Fruit fly (Drosophila melanogaster) whole organism: ENCODE results near the gene Mccc1.

Experiments
- CG8478 ChIP-seq: fragments of >200 bp; optimal IDR thresholded peaks from 2 replicates; lab custom pipeline; 2018; ENCODE audit warnings: inconsistent platforms
- Dll ChIP-seq: fragments of >200 bp; optimal IDR thresholded peaks from 2 replicates; lab custom pipeline; 2017
- EcR ChIP-seq, 2 experiments: fragments of >200 bp; optimal IDR thresholded peaks; 2 replicates each; lab custom pipeline; 2017; ENCODE audit warnings: missing biosample characterization in 2 of 2, missing genetic modification characterization in 2 of 2, missing genetic modification reagents in 2 of 2
- pan ChIP-seq: fragments of >200 bp; optimal IDR thresholded peaks from 2 replicates; lab custom pipeline; 2017
- psq ChIP-seq: fragments of >200 bp; optimal IDR thresholded peaks from 2 replicates; lab custom pipeline; 2017
- usp ChIP-seq: fragments of >200 bp; optimal IDR thresholded peaks from 2 replicates; lab custom pipeline; 2017; ENCODE audit warnings: missing biosample characterization, missing genetic modification characterization, mixed read lengths

The Mccc1 gene

dm6 chr3R:31793664-31794417, at the start of gene Mccc1, which contains the start of gene Acf:
TSS of gene Mccc1 (minus strand) at chr3R:31793907.
TSS of gene Acf (plus strand) at chr3R:31793981.
- TF ChIP-seq usp = no peak
- TF ChIP-seq psq (lab: Kevin White, UChicago) = no peak
- TF ChIP-seq CG8478 (lab: Kevin White, UChicago) = no peak
- TF ChIP-seq pan (lab: Kevin White, UChicago) = no peak
- no peak for TF ChIP-seq Dll (lab: Kevin White, UChicago)
- no peak for TF ChIP-seq EcR (GFP tag; optimal IDR thresholded peaks at IDR 0.05; lab: Kevin White, UChicago)

dm6 chr3R:31826422-31826821, 32.7 kb upstream of the Mccc1 start:
- no peak for TF ChIP-seq EcR (GFP tag; optimal IDR thresholded peaks at IDR 0.05; lab: Kevin White, UChicago)

- no peak for TF ChIP-seq pan (lab: Kevin White, UChicago)
- no peak for TF ChIP-seq CG8478 (lab: Kevin White, UChicago)
- TF ChIP-seq Dll (lab: Kevin White, UChicago) = no peak
- TF ChIP-seq EcR (GFP tag; optimal IDR thresholded peaks at IDR 0.05; lab: Kevin White, UChicago) = no peak
- no peak for TF ChIP-seq psq (lab: Kevin White, UChicago)
- no peak for TF ChIP-seq usp
These were observed 31.9 kb upstream of the Mccc1 start for dm6 chr3R:31825571-31826068.

dm6 chr3R:31824200-31824599, 30.5 kb upstream of the Mccc1 start:
- TF ChIP-seq usp = no peak
- no peak for TF ChIP-seq CG8478 (lab: Kevin White, UChicago)
- no peak for TF ChIP-seq EcR (GFP tag; optimal IDR thresholded peaks at IDR 0.05; lab: Kevin White, UChicago)
- no peak for TF ChIP-seq psq (lab: Kevin White, UChicago)

- TF ChIP-seq psq (lab: Kevin White, UChicago) = no peak
These were observed 28.8 kb upstream of the Mccc1 start for dm6 chr3R:31822462-31822861.

dm6 chr3R:31812976-31813298, 19.2 kb upstream of the Mccc1 start:
- TF ChIP-seq usp (no peak), Dll (lab: Kevin White, UChicago) (no peak), pan (lab: Kevin White, UChicago) (no peak), EcR (GFP tag; optimal IDR thresholded peaks at IDR 0.05; lab: Kevin White, UChicago) (no peak), psq (lab: Kevin White, UChicago) (no peak), CG8478 (lab: Kevin White, UChicago) (no peak)

- TF ChIP-seq Dll (lab: Kevin White, UChicago) (no peak), usp (no peak), EcR (GFP tag; optimal IDR thresholded peaks at IDR 0.05; lab: Kevin White, UChicago) (no peak), pan (lab: Kevin White, UChicago) (no peak), CG8478 (lab: Kevin White, UChicago) (no peak), psq (lab: Kevin White, UChicago) (no peak)
These were observed 18.6 kb upstream of the Mccc1 start, which contains the start of the genes FeCH and RhoGAP100F for dm6 chr3R:31812117-31812975. TSS of gene FeCH (minus strand) at chr3R:31812296. TSS of gene RhoGAP100F (plus strand) at chr3R:31812609.

dm6 chr3R:31810073-31810530, 16.4 kb upstream of the Mccc1 start, which contains the start of gene Rift:
TSS of gene Rift (minus strand) at chr3R:31810186.
- no peak for TF ChIP-seq psq (lab: Kevin White, UChicago)
- TF ChIP-seq EcR (GFP tag; optimal IDR thresholded peaks at IDR 0.05; lab: Kevin White, UChicago) = no peak
- TF ChIP-seq Dll (lab: Kevin White, UChicago) = no peak
- no peak for TF ChIP-seq CG8478 (lab: Kevin White, UChicago)

dm6 chr3R:31809622-31810021, 15.9 kb upstream of the Mccc1 start:
- TF ChIP-seq pan (lab: Kevin White, UChicago) = no peak
- TF ChIP-seq Dll (lab: Kevin White, UChicago) = peak; percentile 9

dm6 chr3R:31808571-31808970, 14.9 kb upstream of the Mccc1 start:
- TF ChIP-seq psq (lab: Kevin White, UChicago) (no peak), usp (no peak), pan (lab: Kevin White, UChicago) (no peak), Dll (lab: Kevin White, UChicago) (no peak), EcR (GFP tag; optimal IDR thresholded peaks at IDR 0.05; lab: Kevin White, UChicago) (no peak), CG8478 (lab: Kevin White, UChicago) (no peak)

- TF ChIP-seq Dll (lab: Kevin White, UChicago) = no peak
- no peak for TF ChIP-seq psq (lab: Kevin White, UChicago)
- TF ChIP-seq usp = no peak
- TF ChIP-seq pan (lab: Kevin White, UChicago) = no peak
- TF ChIP-seq EcR (GFP tag; optimal IDR thresholded peaks at IDR 0.05; lab: Kevin White, UChicago) = no peak
- TF ChIP-seq CG8478 (lab: Kevin White, UChicago) = no peak
These were observed 11.6 kb upstream of the Mccc1 start, which contains the start of the genes CG42233 and CG1971 for dm6 chr3R:31805228-31805738. TSS of gene CG42233 (minus strand) at chr3R:31805278. TSS of gene CG1971 (plus strand) at chr3R:31805468.
